Fruit fly (Drosophila melanogaster): ENCODE data around the gene CG10383.

CG10383 gene

DNA sequence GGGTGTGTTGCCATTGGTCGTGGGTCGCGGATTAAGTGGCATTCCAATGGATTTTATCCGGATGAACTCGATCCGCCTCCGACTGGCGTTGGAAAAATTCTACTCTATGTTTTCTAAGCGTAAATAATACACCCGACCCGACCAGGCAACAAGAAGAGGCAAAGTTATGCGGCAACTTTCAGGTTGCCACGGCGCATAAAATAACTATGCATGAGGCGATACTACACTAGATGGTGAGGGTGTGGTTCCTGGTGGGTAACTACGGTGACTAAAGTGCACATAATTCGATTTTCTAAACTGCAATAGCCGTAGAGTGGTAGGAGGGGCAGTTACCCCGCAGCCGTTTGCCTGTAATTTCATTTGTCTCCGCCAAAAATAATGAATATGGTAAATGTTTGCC, 24.3 kb downstream of the CG10383 start, which contains the start of gene CG43338:
Gene CG43338, minus strand, starts transcription at position 101 of the 400 bp plus-strand sequence.
- TF ChIP-seq lola (GFP tag; optimal IDR thresholded peaks at IDR 0.05): no peak
- TF ChIP-seq pan (optimal IDR thresholded peaks at IDR 0.05): no peak
- no peak for TF ChIP-seq Jra (GFP tag; optimal IDR thresholded peaks at IDR 0.05)
- no peak for TF ChIP-seq dmrt93B (GFP tag; optimal IDR thresholded peaks at IDR 0.05)
- no peak for TF ChIP-seq GATAd (GFP tag; optimal IDR thresholded peaks at IDR 0.05)
- no peak for TF ChIP-seq usp (GFP tag; optimal IDR thresholded peaks at IDR 0.05)
- no peak for TF ChIP-seq h (GFP tag; optimal IDR thresholded peaks at IDR 0.05)
- no peak for TF ChIP-seq Hr83 (GFP tag; optimal IDR thresholded peaks at IDR 0.05; ENCODE audit: poor library complexity, severe bottlenecking)
- TF ChIP-seq CG32264 (GFP tag; optimal IDR thresholded peaks at IDR 0.05): no peak
- no peak for TF ChIP-seq psq (GFP tag; optimal IDR thresholded peaks at IDR 0.05)
- TF ChIP-seq Vsx2 (GFP tag; optimal IDR thresholded peaks at IDR 0.05; ENCODE audit: partially characterized antibody): no peak
- no peak for TF ChIP-seq sv (GFP tag; optimal IDR thresholded peaks at IDR 0.05)
- TF ChIP-seq CrebA (GFP tag; optimal IDR thresholded peaks at IDR 0.05; ENCODE audit: borderline replicate concordance): no peak

DNA sequence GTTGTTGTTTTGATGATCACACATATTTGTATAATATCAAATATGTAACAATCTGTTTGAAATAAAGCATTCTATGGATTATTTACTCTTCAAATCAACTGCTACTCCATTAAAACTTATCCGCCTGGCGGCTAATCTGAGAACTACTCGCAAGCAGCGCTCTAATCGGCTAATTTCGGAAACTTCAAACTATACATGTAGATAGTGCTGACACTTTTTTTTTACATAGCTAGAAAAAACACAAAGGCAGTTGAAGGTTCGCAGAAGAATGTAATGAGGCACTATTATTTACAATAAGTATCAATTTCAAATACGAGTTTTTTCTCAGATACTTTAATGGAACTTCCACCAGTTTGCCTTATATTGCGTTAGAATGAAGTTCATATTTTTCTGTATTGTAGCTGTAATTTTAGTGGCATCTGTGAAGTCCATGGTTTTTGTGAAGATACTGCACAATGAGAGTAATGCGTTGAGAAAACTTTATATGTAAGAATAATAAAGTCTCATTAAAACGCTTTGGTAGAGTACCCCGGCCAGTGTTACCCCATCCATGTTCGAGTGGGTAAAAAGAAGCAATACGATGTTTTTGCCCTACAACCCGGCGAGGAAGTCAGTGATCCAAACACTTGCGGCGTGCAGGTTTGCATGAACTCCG, 29.3 kb downstream of the CG10383 start:
- TF ChIP-seq N (GFP tag; optimal IDR thresholded peaks at IDR 0.05) (no peak), psq (GFP tag; optimal IDR thresholded peaks at IDR 0.05) (peak; percentile 3), Hr83 (GFP tag; optimal IDR thresholded peaks at IDR 0.05; ENCODE audit: poor library complexity, severe bottlenecking) (peak; percentile 38), sv (GFP tag; optimal IDR thresholded peaks at IDR 0.05) (peak; percentile 17), usp (GFP tag; optimal IDR thresholded peaks at IDR 0.05) (no peak), Myc (optimal IDR thresholded peaks at IDR 0.05) (peak; percentile 97), Rel (GFP tag; optimal IDR thresholded peaks at IDR 0.05) (no peak), Rel (tag; optimal IDR thresholded peaks at IDR 0.05) (no peak), jim (GFP tag; optimal IDR thresholded peaks at IDR 0.05) (no peak), foxo (GFP tag; optimal IDR thresholded peaks at IDR 0.05) (peak in 1 of 2 experiments; percentile 47), pan (optimal IDR thresholded peaks at IDR 0.05) (no peak), ey (GFP tag; optimal IDR thresholded peaks at IDR 0.05) (no peak), tai (GFP tag; optimal IDR thresholded peaks at IDR 0.05) (no peak), woc (GFP tag; optimal IDR thresholded peaks at IDR 0.05) (no peak), HLH106 (tag; optimal IDR thresholded peaks at IDR 0.05) (peak; percentile 34), CrebA (GFP tag; optimal IDR thresholded peaks at IDR 0.05; ENCODE audit: borderline replicate concordance) (no peak), dmrt93B (GFP tag; optimal IDR thresholded peaks at IDR 0.05) (peak; percentile 10), brk (GFP tag; optimal IDR thresholded peaks at IDR 0.05) (no peak), CG9705 (GFP tag; optimal IDR thresholded peaks at IDR 0.05) (peak; percentile 18), Hnf4 (GFP tag; optimal IDR thresholded peaks at IDR 0.05) (no peak), OdsH (GFP tag; optimal IDR thresholded peaks at IDR 0.05) (peak; percentile 31), GATAd (GFP tag; optimal IDR thresholded peaks at IDR 0.05) (no peak), Mio (GFP tag; optimal IDR thresholded peaks at IDR 0.05) (no peak)

DNA sequence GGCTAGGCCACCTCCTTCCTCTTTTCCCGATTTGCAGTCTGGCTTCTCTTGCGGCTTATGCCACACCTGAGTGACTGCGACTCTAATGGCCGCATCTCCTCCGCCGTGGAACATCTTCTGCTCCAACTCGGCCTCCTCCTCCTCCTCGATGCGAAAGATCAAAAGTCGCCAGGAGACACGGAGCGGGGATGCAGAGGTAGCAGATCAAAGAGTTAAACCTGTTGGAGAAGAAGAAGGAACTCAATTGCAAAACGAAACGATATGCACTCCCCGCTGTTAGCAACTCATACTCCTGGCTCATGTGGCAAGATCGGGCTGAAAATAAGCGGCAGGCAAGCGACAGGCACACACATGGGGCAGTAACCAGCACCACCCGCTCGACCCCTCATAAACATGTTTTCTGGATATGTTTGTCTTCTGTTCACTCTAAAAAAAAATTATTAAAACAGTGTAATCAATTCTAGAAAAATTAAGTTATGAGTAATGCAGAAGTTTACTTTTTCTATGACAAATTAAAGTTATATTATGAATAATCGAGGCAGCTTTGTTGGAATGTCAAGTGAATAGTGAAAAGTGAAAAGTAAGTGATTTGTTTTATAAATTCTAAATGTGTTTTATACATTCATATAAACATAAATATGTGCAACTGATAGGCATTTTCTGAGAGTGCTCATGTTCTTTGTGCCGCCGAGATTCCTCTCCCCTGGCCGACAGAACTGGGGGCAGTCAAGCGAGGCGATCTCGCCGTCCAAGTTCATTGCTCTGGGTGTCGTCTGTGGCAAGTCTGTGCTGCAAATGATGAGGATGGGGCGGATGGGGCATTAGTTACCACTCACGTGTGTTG, 30.5 kb downstream of the CG10383 start:
- TF ChIP-seq woc (GFP tag; optimal IDR thresholded peaks at IDR 0.05): peak; percentile 95
- no peak for TF ChIP-seq tai (GFP tag; optimal IDR thresholded peaks at IDR 0.05)
- peak; percentile 86 for TF ChIP-seq psq (GFP tag; optimal IDR thresholded peaks at IDR 0.05)
- peak; percentile 88 for TF ChIP-seq OdsH (GFP tag; optimal IDR thresholded peaks at IDR 0.05)
- peak; percentile 72 for TF ChIP-seq CG9705 (GFP tag; optimal IDR thresholded peaks at IDR 0.05)
- no peak for TF ChIP-seq Hr78 (GFP tag; optimal IDR thresholded peaks at IDR 0.05)
- TF ChIP-seq sage (GFP tag; optimal IDR thresholded peaks at IDR 0.05): peak; percentile 50
- peak; percentile 68 for TF ChIP-seq rgr (GFP tag; optimal IDR thresholded peaks at IDR 0.05)
- no peak for TF ChIP-seq jim (GFP tag; optimal IDR thresholded peaks at IDR 0.05)
- peak; percentile 86 for TF ChIP-seq h (GFP tag; optimal IDR thresholded peaks at IDR 0.05)
- TF ChIP-seq dmrt93B (GFP tag; optimal IDR thresholded peaks at IDR 0.05): peak; percentile 70
- TF ChIP-seq CG32264 (GFP tag; optimal IDR thresholded peaks at IDR 0.05): peak; percentile 44
- peak; percentile 91 for TF ChIP-seq fru (GFP tag; optimal IDR thresholded peaks at IDR 0.05)
- TF ChIP-seq N (GFP tag; optimal IDR thresholded peaks at IDR 0.05): no peak
- no peak for TF ChIP-seq lola (GFP tag; optimal IDR thresholded peaks at IDR 0.05)
- TF ChIP-seq usp (GFP tag; optimal IDR thresholded peaks at IDR 0.05): no peak
- TF ChIP-seq dsf (GFP tag; optimal IDR thresholded peaks at IDR 0.05; ENCODE audit: borderline replicate concordance): no peak
- TF ChIP-seq Hr83 (GFP tag; optimal IDR thresholded peaks at IDR 0.05; ENCODE audit: poor library complexity, severe bottlenecking): peak; percentile 57
- peak; percentile 73 for TF ChIP-seq br (GFP tag; optimal IDR thresholded peaks at IDR 0.05)
- no peak for TF ChIP-seq Rel (GFP tag; optimal IDR thresholded peaks at IDR 0.05)
- TF ChIP-seq Rel (tag; optimal IDR thresholded peaks at IDR 0.05): peak; percentile 45
- peak; percentile 87 for TF ChIP-seq Sp1 (GFP tag; optimal IDR thresholded peaks at IDR 0.05)
- TF ChIP-seq foxo (GFP tag; optimal IDR thresholded peaks at IDR 0.05): peak in 1 of 2 experiments; percentile 85
- peak in 1 of 2 experiments; percentile 40 for TF ChIP-seq dl (GFP tag; optimal IDR thresholded peaks at IDR 0.05; ENCODE audit: insufficient read depth in 1 of 2, partially characterized antibody in 2 of 2)
- TF ChIP-seq Hnf4 (GFP tag; optimal IDR thresholded peaks at IDR 0.05): peak; percentile 78
- peak; percentile 81 for TF ChIP-seq ey (GFP tag; optimal IDR thresholded peaks at IDR 0.05)
- peak; percentile 86 for TF ChIP-seq Vsx2 (GFP tag; optimal IDR thresholded peaks at IDR 0.05; ENCODE audit: partially characterized antibody)
- TF ChIP-seq Dif (GFP tag; optimal IDR thresholded peaks at IDR 0.05; ENCODE audit: partially characterized antibody): peak; percentile 68
- TF ChIP-seq GATAd (GFP tag; optimal IDR thresholded peaks at IDR 0.05): no peak
- peak; percentile 70 for TF ChIP-seq Jra (GFP tag; optimal IDR thresholded peaks at IDR 0.05)
- no peak for TF ChIP-seq Dfd (GFP tag; optimal IDR thresholded peaks at IDR 0.05)
- TF ChIP-seq pan (optimal IDR thresholded peaks at IDR 0.05): no peak
- TF ChIP-seq Abd-B (GFP tag; optimal IDR thresholded peaks at IDR 0.05): no peak
- TF ChIP-seq HLH106 (tag; optimal IDR thresholded peaks at IDR 0.05): peak; percentile 91
